Fruit fly (Drosophila melanogaster) whole organism, embryonic: Measurements from ENCODE around the gene Ythdc1.

Source experiments
- CG10267 ChIP-seq: fragments of 200-800 bp; sonication (Bioruptor generic); optimal IDR thresholded peaks from 2 replicates; lab custom pipeline; 2018; ENCODE audit warnings: missing biosample characterization, mild to moderate bottlenecking, missing genetic modification characterization, moderate library complexity
- CG10274 ChIP-seq: fragments of 200-800 bp; sonication (Bioruptor generic); optimal IDR thresholded peaks from 3 replicates; lab custom pipeline; 2017; ENCODE audit warnings: missing biosample characterization, mild to moderate bottlenecking, missing genetic modification characterization
- CG12071 ChIP-seq: fragments of 200-800 bp; sonication (Bioruptor generic); optimal IDR thresholded peaks from 3 replicates; lab custom pipeline; 2018; ENCODE audit warnings: missing biosample characterization, mild to moderate bottlenecking, missing genetic modification characterization
- CG14860 ChIP-seq: fragments of 200-800 bp; sonication (Bioruptor generic); IDR thresholded peaks from 3 replicates; pipeline ENCODE4 v1.3.6; 2022; ENCODE audit warnings: missing biosample characterization, missing genetic modification characterization; ENCODE audit not compliant: partially characterized antibody
- CG14965 ChIP-seq: fragments of 200-800 bp; sonication (Bioruptor generic); optimal IDR thresholded peaks from 2 replicates; lab custom pipeline; 2016; ENCODE audit warnings: missing biosample characterization, missing genetic modification characterization, borderline replicate concordance
- CG1529 ChIP-seq: fragments of 200-800 bp; sonication (Bioruptor generic); optimal IDR thresholded peaks from 3 replicates; lab custom pipeline; 2018; ENCODE audit warnings: missing biosample characterization, missing genetic modification characterization
- CG18476 ChIP-seq: fragments of 200-800 bp; sonication (Bioruptor generic); optimal IDR thresholded peaks from 2 replicates; lab custom pipeline; 2016; ENCODE audit warnings: missing biosample characterization, mild to moderate bottlenecking, missing genetic modification characterization
- CG2202 ChIP-seq: fragments of 200-800 bp; sonication (Bioruptor generic); optimal IDR thresholded peaks from 2 replicates; lab custom pipeline; 2018; ENCODE audit warnings: missing biosample characterization, mild to moderate bottlenecking, missing genetic modification characterization
- CG31441 ChIP-seq: fragments of 200-800 bp; sonication (Bioruptor generic); IDR thresholded peaks from 2 replicates; pipeline ENCODE4 v1.3.6; 2022; ENCODE audit warnings: missing biosample characterization, missing genetic modification characterization
- CG32767 ChIP-seq: fragments of 200-800 bp; sonication (Bioruptor generic); IDR thresholded peaks from 2 replicates; pipeline ENCODE4 v1.3.6; 2022; ENCODE audit warnings: missing biosample characterization, missing genetic modification characterization
- CG32772 ChIP-seq: fragments of 200-800 bp; sonication (Bioruptor generic); IDR thresholded peaks from 2 replicates; pipeline ENCODE4 v1.3.6; 2022; ENCODE audit warnings: missing biosample characterization, missing genetic modification characterization
- CG3407 ChIP-seq: fragments of 200-800 bp; sonication (Bioruptor generic); optimal IDR thresholded peaks from 2 replicates; lab custom pipeline; 2018; ENCODE audit warnings: missing biosample characterization, mild to moderate bottlenecking, missing genetic modification characterization
- CG34224 ChIP-seq: fragments of 200-800 bp; sonication (Bioruptor generic); IDR thresholded peaks from 3 replicates; pipeline ENCODE4 v1.3.6; 2022; ENCODE audit warnings: missing biosample characterization, missing genetic modification characterization; ENCODE audit not compliant: partially characterized antibody
- CG4424 ChIP-seq: fragments of 200-800 bp; sonication (Bioruptor generic); optimal IDR thresholded peaks from 3 replicates; lab custom pipeline; 2016; ENCODE audit warnings: missing biosample characterization, missing genetic modification characterization
- CG5180 ChIP-seq: fragments of 200-800 bp; sonication (Bioruptor generic); optimal IDR thresholded peaks from 3 replicates; lab custom pipeline; 2017; ENCODE audit warnings: missing biosample characterization, missing genetic modification characterization, mild to moderate bottlenecking, moderate library complexity, missing genetic modification reagents
- CG6813 ChIP-seq: fragments of 200-800 bp; sonication (Bioruptor generic); optimal IDR thresholded peaks from 2 replicates; lab custom pipeline; 2017; ENCODE audit warnings: missing biosample characterization, missing genetic modification characterization, mild to moderate bottlenecking, moderate library complexity, missing genetic modification reagents
- CG7556 ChIP-seq: fragments of 200-800 bp; sonication (Bioruptor generic); optimal IDR thresholded peaks from 2 replicates; lab custom pipeline; 2017; ENCODE audit warnings: missing biosample characterization, mild to moderate bottlenecking, missing genetic modification characterization
- CG7928 ChIP-seq: fragments of 200-800 bp; sonication (Bioruptor generic); optimal IDR thresholded peaks from 2 replicates; lab custom pipeline; 2017; ENCODE audit warnings: missing biosample characterization, mild to moderate bottlenecking, missing genetic modification characterization
- Dip2 ChIP-seq: fragments of 200-800 bp; sonication (Bioruptor generic); IDR thresholded peaks from 2 replicates; pipeline ENCODE4 v1.3.6; 2022; ENCODE audit warnings: missing biosample characterization, missing genetic modification characterization
- Doc2 ChIP-seq: fragments of 200-800 bp; sonication (Bioruptor generic); IDR thresholded peaks from 2 replicates; pipeline ENCODE4 v1.3.6; 2022; ENCODE audit warnings: missing biosample characterization, missing genetic modification characterization
- E2f2 ChIP-seq: fragments of 200-800 bp; sonication (Bioruptor generic); IDR thresholded peaks from 2 replicates; pipeline ENCODE4 v1.3.6; 2022; ENCODE audit warnings: missing biosample characterization, missing genetic modification characterization
- H2.0 ChIP-seq: fragments of 200-800 bp; sonication (Bioruptor generic); IDR thresholded peaks from 2 replicates; pipeline ENCODE4 v1.3.6; 2022; ENCODE audit warnings: missing biosample characterization, missing genetic modification characterization
- Lhr ChIP-seq: fragments of 200-800 bp; sonication (Bioruptor generic); optimal IDR thresholded peaks from 3 replicates; lab custom pipeline; 2017; ENCODE audit warnings: mild to moderate bottlenecking, missing biosample characterization, missing genetic modification reagents, missing genetic modification characterization
- MBD-R2 ChIP-seq: fragments of 200-800 bp; sonication (Bioruptor generic); IDR thresholded peaks from 2 replicates; pipeline ENCODE4 v1.3.6; 2022; ENCODE audit warnings: missing biosample characterization, missing genetic modification characterization
- NfI ChIP-seq: fragments of 200-800 bp; sonication (Bioruptor generic); optimal IDR thresholded peaks from 3 replicates; lab custom pipeline; 2018; ENCODE audit warnings: missing biosample characterization, mild to moderate bottlenecking, missing genetic modification characterization, moderate library complexity
- Ptx1 ChIP-seq: fragments of 200-800 bp; sonication (Bioruptor generic); IDR thresholded peaks from 2 replicates; pipeline ENCODE4 v1.3.6; 2022; ENCODE audit warnings: missing biosample characterization, missing genetic modification characterization
- Rfx ChIP-seq: fragments of 200-800 bp; sonication (Bioruptor generic); IDR thresholded peaks from 2 replicates; pipeline ENCODE4 v1.3.6; 2022; ENCODE audit warnings: missing biosample characterization, missing genetic modification characterization
- Spps ChIP-seq: fragments of 200-800 bp; sonication (Bioruptor generic); optimal IDR thresholded peaks from 2 replicates; lab custom pipeline; 2018; ENCODE audit warnings: missing biosample characterization, mild to moderate bottlenecking, missing genetic modification characterization
- Tbp ChIP-seq: fragments of >200 bp; optimal IDR thresholded peaks from 2 replicates; lab custom pipeline; 2018; ENCODE audit warnings: missing biosample characterization, missing genetic modification characterization
- Xbp1 ChIP-seq: fragments of 200-800 bp; sonication (Bioruptor generic); optimal IDR thresholded peaks from 3 replicates; lab custom pipeline; 2016; ENCODE audit warnings: missing biosample characterization, mild to moderate bottlenecking, missing genetic modification characterization
- bigmax ChIP-seq: fragments of 200-800 bp; sonication (Bioruptor generic); optimal IDR thresholded peaks from 2 replicates; lab custom pipeline; 2018; ENCODE audit warnings: missing biosample characterization, mild to moderate bottlenecking, missing genetic modification characterization
- bowl ChIP-seq: fragments of 200-800 bp; sonication (Bioruptor generic); IDR thresholded peaks from 2 replicates; pipeline ENCODE4 v1.3.6; 2022; ENCODE audit warnings: missing biosample characterization, missing genetic modification characterization
- chn ChIP-seq: fragments of 200-800 bp; sonication (Bioruptor generic); optimal IDR thresholded peaks from 2 replicates; lab custom pipeline; 2016; ENCODE audit warnings: missing biosample characterization, missing genetic modification characterization
- eyg ChIP-seq: fragments of 200-800 bp; sonication (Bioruptor generic); optimal IDR thresholded peaks from 3 replicates; lab custom pipeline; 2016; ENCODE audit warnings: missing biosample characterization, missing genetic modification characterization
- fd102C ChIP-seq: fragments of 200-800 bp; sonication (Bioruptor generic); optimal IDR thresholded peaks from 2 replicates; lab custom pipeline; 2018; ENCODE audit warnings: missing biosample characterization, mild to moderate bottlenecking, missing genetic modification characterization, moderate library complexity
- fru ChIP-seq: fragments of >200 bp; optimal IDR thresholded peaks from 2 replicates; lab custom pipeline; 2017
- gce ChIP-seq: fragments of 200-800 bp; sonication (Bioruptor generic); IDR thresholded peaks from 3 replicates; pipeline ENCODE4 v1.3.6; 2022; ENCODE audit warnings: missing biosample characterization, missing genetic modification characterization
- her ChIP-seq: fragments of 200-800 bp; sonication (Bioruptor generic); optimal IDR thresholded peaks from 2 replicates; lab custom pipeline; 2016; ENCODE audit warnings: missing biosample characterization, missing genetic modification characterization
- klu ChIP-seq: fragments of 200-800 bp; sonication (Bioruptor generic); IDR thresholded peaks from 2 replicates; pipeline ENCODE4 v1.3.6; 2022; ENCODE audit warnings: missing biosample characterization, missing genetic modification characterization
- nom ChIP-seq: fragments of 200-800 bp; sonication (Bioruptor generic); optimal IDR thresholded peaks from 2 replicates; lab custom pipeline; 2017; ENCODE audit warnings: missing biosample characterization, missing genetic modification characterization, mild to moderate bottlenecking, moderate library complexity, missing genetic modification reagents
- pb ChIP-seq: fragments of 200-800 bp; sonication (Bioruptor generic); optimal IDR thresholded peaks from 3 replicates; lab custom pipeline; 2016; ENCODE audit warnings: missing biosample characterization, missing genetic modification characterization
- pfk ChIP-seq: fragments of 200-800 bp; sonication (Bioruptor generic); optimal IDR thresholded peaks from 2 replicates; lab custom pipeline; 2018; ENCODE audit warnings: missing biosample characterization, mild to moderate bottlenecking, missing genetic modification characterization, moderate library complexity
- pho ChIP-seq: fragments of 200-800 bp; sonication (Bioruptor generic); optimal IDR thresholded peaks from 2 replicates; lab custom pipeline; 2016; ENCODE audit warnings: missing biosample characterization, missing genetic modification characterization
- pita ChIP-seq: fragments of 200-800 bp; sonication (Bioruptor generic); optimal IDR thresholded peaks from 2 replicates; lab custom pipeline; 2017; ENCODE audit warnings: missing biosample characterization, mild to moderate bottlenecking, missing genetic modification characterization
- psq ChIP-seq: fragments of 200-800 bp; sonication (Bioruptor generic); optimal IDR thresholded peaks from 2 replicates; lab custom pipeline; 2017; ENCODE audit warnings: missing biosample characterization, missing genetic modification characterization
- sens-2 ChIP-seq: fragments of 200-800 bp; sonication (Bioruptor generic); IDR thresholded peaks from 2 replicates; pipeline ENCODE4 v1.3.6; 2022; ENCODE audit warnings: missing biosample characterization, missing genetic modification characterization
- tio ChIP-seq: fragments of 200-800 bp; sonication (Bioruptor generic); optimal IDR thresholded peaks from 2 replicates; lab custom pipeline; 2017; ENCODE audit warnings: missing biosample characterization, missing genetic modification characterization, inconsistent platforms
- ttk ChIP-seq: fragments of 200-800 bp; sonication (Bioruptor generic); IDR thresholded peaks from 2 replicates; pipeline ENCODE4 v2.1.2; 2022; ENCODE audit warnings: missing biosample characterization, missing genetic modification characterization
- z ChIP-seq: fragments of 200-800 bp; sonication (Bioruptor generic); IDR thresholded peaks from 3 replicates; pipeline ENCODE4 v1.3.6; 2022; ENCODE audit warnings: missing biosample characterization, missing genetic modification characterization

Ythdc1 gene

DNA sequence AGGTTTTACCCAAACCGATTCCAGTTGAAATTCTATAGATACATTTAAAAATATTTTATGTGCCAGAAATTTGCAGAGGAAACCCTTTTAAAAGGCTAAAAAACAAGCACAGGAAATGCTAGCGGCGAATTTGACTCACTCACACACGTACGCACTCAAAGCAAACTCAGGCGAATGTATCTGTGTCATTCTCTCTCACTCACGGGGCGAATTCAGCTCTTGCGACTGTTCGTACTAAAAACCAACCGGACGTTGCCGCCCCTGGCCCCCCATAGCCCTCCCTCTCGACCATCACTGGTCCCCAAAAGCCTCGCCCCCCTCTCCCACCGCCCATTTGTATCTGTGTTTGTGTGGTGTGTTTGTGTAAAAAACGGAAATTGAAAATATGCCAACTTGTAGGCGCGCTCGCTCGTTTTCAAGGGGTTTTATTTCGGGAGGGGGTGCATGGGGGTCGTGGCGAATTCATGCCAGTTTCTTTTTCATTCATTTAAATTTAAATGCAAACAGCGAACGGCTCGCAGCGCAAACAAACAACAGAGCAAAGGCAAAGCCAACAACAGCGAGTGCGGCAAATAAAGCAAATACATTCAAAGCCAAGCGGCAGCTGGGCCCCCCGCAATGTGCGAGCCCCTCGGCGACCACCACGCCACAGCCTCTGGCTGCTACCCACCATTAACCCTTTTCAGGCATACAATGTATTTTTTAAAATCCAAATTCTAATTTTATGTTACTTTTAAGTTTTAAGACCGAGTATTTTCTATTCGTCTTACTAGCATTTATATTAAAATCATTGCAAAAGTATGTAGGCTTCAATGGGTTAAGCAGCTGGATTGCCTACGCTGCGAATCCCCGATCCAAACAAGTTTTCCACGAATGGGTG is 44.5 kb upstream of the Ythdc1 start (continued):
- TF ChIP-seq CG7928 (GFP tag; lab: Kevin White, UChicago) (peak; percentile 51), fru (lab: Kevin White, UChicago) (no peak), MBD-R2 (GFP tag; lab: Robert Waterston, UW) (peak; percentile 30; the same call in 1 of the 2 replicates), Doc2 (no peak), CG10274 (GFP tag; lab: Kevin White, UChicago) (peak; percentile 41), pho (peak; percentile 78), CG10267 (tag; lab: Kevin White, UChicago) (peak; percentile 33), her (GFP tag; lab: Kevin White, UChicago) (peak; percentile 8), CG32767 (GFP tag; lab: Robert Waterston, UW) (peak; percentile 59), CG34224 (GFP tag; lab: Robert Waterston, UW) (no peak), Rfx (peak; percentile 90), CG14860 (no peak), gce (GFP tag; lab: Robert Waterston, UW) (peak; percentile 60; the same call in 2 of the 3 replicates), nom (GFP tag; lab: Kevin White, UChicago) (peak; percentile 64), klu (peak; percentile 63), CG7556 (peak; percentile 76), CG2202 (tag; lab: Kevin White, UChicago) (no peak), pita (GFP tag; lab: Kevin White, UChicago) (no peak), pfk (GFP tag; lab: Kevin White, UChicago) (peak; percentile 72), chn (GFP tag; lab: Kevin White, UChicago) (peak; percentile 59), H2.0 (GFP tag; lab: Robert Waterston, UW) (peak; percentile 81), CG18476 (peak; percentile 77), pb (GFP tag; lab: Kevin White, UChicago) (peak; percentile 45), z (GFP tag; lab: Robert Waterston, UW) (peak; percentile 91), CG5180 (GFP tag; lab: Kevin White, UChicago) (peak; percentile 72), ttk (GFP tag; lab: Robert Waterston, UW) (peak; percentile 72), CG3407 (GFP tag; lab: Kevin White, UChicago) (peak; percentile 63), CG32772 (peak; percentile 77), Xbp1 (peak; percentile 40), E2f2 (peak; percentile 62), CG4424 (GFP tag; lab: Kevin White, UChicago) (no peak), Lhr (peak; percentile 24), Spps (tag; lab: Kevin White, UChicago) (no peak), Dip2 (GFP tag; lab: Robert Waterston, UW) (peak; percentile 50; the same call in 1 of the 2 replicates), CG14965 (no peak), tio (GFP tag; lab: Kevin White, UChicago) (peak; percentile 9), fd102C (GFP tag; lab: Kevin White, UChicago) (no peak), NfI (GFP tag; lab: Kevin White, UChicago) (peak; percentile 78), bigmax (GFP tag; lab: Kevin White, UChicago) (peak; percentile 22), Ptx1 (GFP tag; lab: Robert Waterston, UW) (peak; percentile 87), CG12071 (GFP tag; lab: Kevin White, UChicago) (peak; percentile 81), Tbp (GFP tag; lab: Kevin White, UChicago) (no peak), psq (GFP tag; lab: Kevin White, UChicago) (no peak), eyg (GFP tag; lab: Kevin White, UChicago) (peak; percentile 54), CG1529 (GFP tag; lab: Kevin White, UChicago) (peak; percentile 38), CG6813 (GFP tag; lab: Kevin White, UChicago) (peak; percentile 80), bowl (GFP tag; lab: Robert Waterston, UW) (peak; percentile 68), sens-2 (GFP tag; lab: Robert Waterston, UW) (peak; percentile 58; the same call in 1 of the 2 replicates), CG31441 (GFP tag; lab: Robert Waterston, UW) (peak; percentile 74)
